Fruit fly (Drosophila melanogaster) whole organism, embryonic: ENCODE results near the gene CG34432.

ENCODE experiments used
- Antp ChIP-seq: fragments of 200-800 bp; sonication (Bioruptor generic); optimal IDR thresholded peaks from 3 replicates; lab custom pipeline; 2016; ENCODE audit warnings: missing biosample characterization, missing genetic modification characterization
- Blimp-1 ChIP-seq: fragments of 200-800 bp; sonication (Bioruptor generic); optimal IDR thresholded peaks from 3 replicates; lab custom pipeline; 2018; ENCODE audit warnings: missing biosample characterization, missing genetic modification characterization, mild to moderate bottlenecking, moderate library complexity, missing genetic modification reagents
- CG10462 ChIP-seq: fragments of 200-800 bp; sonication (Bioruptor generic); optimal IDR thresholded peaks from 2 replicates; lab custom pipeline; 2016; ENCODE audit warnings: missing biosample characterization, missing genetic modification characterization
- CG10565 ChIP-seq: fragments of 200-800 bp; sonication (Bioruptor generic); optimal IDR thresholded peaks from 3 replicates; lab custom pipeline; 2016; ENCODE audit warnings: missing biosample characterization, mild to moderate bottlenecking, missing genetic modification characterization
- CG11398 ChIP-seq: fragments of 200-800 bp; sonication (Bioruptor generic); optimal IDR thresholded peaks from 2 replicates; lab custom pipeline; 2016; ENCODE audit warnings: missing biosample characterization, missing genetic modification characterization
- CG13424 ChIP-seq: fragments of 200-800 bp; sonication (Bioruptor generic); optimal IDR thresholded peaks from 2 replicates; lab custom pipeline; 2019; ENCODE audit warnings: missing biosample characterization, mild to moderate bottlenecking, missing genetic modification characterization, moderate library complexity
- CG14441 ChIP-seq: fragments of 200-800 bp; sonication (Bioruptor generic); IDR thresholded peaks from 2 replicates; pipeline ENCODE4 v1.3.6; 2022; ENCODE audit warnings: missing biosample characterization, missing genetic modification characterization
- CG15073 ChIP-seq: fragments of 200-800 bp; sonication (Bioruptor generic); optimal IDR thresholded peaks from 2 replicates; lab custom pipeline; 2016; ENCODE audit warnings: missing biosample characterization, missing genetic modification characterization
- CG16779 ChIP-seq: fragments of 200-800 bp; sonication (Bioruptor generic); IDR thresholded peaks from 2 replicates; pipeline ENCODE4 v1.3.6; 2022; ENCODE audit warnings: missing biosample characterization, missing genetic modification characterization
- CG17359 ChIP-seq: fragments of 200-800 bp; sonication (Bioruptor generic); optimal IDR thresholded peaks from 3 replicates; lab custom pipeline; 2018; ENCODE audit warnings: missing biosample characterization, mild to moderate bottlenecking, missing genetic modification characterization, moderate library complexity
- CG18619 ChIP-seq: fragments of 200-800 bp; sonication (Bioruptor generic); optimal IDR thresholded peaks from 3 replicates; lab custom pipeline; 2017; ENCODE audit warnings: missing biosample characterization, mild to moderate bottlenecking, missing genetic modification characterization
- CG5953 ChIP-seq: fragments of 200-800 bp; sonication (Bioruptor generic); IDR thresholded peaks from 2 replicates; pipeline ENCODE4 v1.3.6; 2022; ENCODE audit warnings: missing biosample characterization, missing genetic modification characterization
- CG6654 ChIP-seq: fragments of 200-800 bp; sonication (Bioruptor generic); optimal IDR thresholded peaks from 2 replicates; lab custom pipeline; 2017; ENCODE audit warnings: missing biosample characterization, mild to moderate bottlenecking, missing genetic modification characterization
- CG6791 ChIP-seq: fragments of 200-800 bp; sonication (Bioruptor generic); IDR thresholded peaks from 3 replicates; pipeline ENCODE4 v1.3.6; 2022; ENCODE audit warnings: missing biosample characterization, missing genetic modification characterization; ENCODE audit not compliant: partially characterized antibody
- CG7372 ChIP-seq: fragments of 200-800 bp; sonication (Bioruptor generic); IDR thresholded peaks from 2 replicates; pipeline ENCODE4 v1.3.6; 2022; ENCODE audit warnings: missing biosample characterization, missing genetic modification characterization
- CG7839 ChIP-seq: fragments of 200-800 bp; sonication (Bioruptor generic); optimal IDR thresholded peaks from 3 replicates; lab custom pipeline; 2018; ENCODE audit warnings: missing biosample characterization, mild to moderate bottlenecking, missing genetic modification characterization, moderate library complexity
- CG7928 ChIP-seq: fragments of 200-800 bp; sonication (Bioruptor generic); optimal IDR thresholded peaks from 2 replicates; lab custom pipeline; 2017; ENCODE audit warnings: missing biosample characterization, mild to moderate bottlenecking, missing genetic modification characterization
- CG8089 ChIP-seq: fragments of 200-800 bp; sonication (Bioruptor generic); optimal IDR thresholded peaks from 3 replicates; lab custom pipeline; 2016; ENCODE audit warnings: missing biosample characterization, missing genetic modification characterization
- CG8944 ChIP-seq: fragments of 200-800 bp; sonication (Bioruptor generic); optimal IDR thresholded peaks from 3 replicates; lab custom pipeline; 2016; ENCODE audit warnings: missing biosample characterization, missing genetic modification characterization
- CG9437 ChIP-seq: fragments of 200-800 bp; sonication (Bioruptor generic); optimal IDR thresholded peaks from 2 replicates; lab custom pipeline; 2018; ENCODE audit warnings: missing biosample characterization, mild to moderate bottlenecking, missing genetic modification characterization
- CTCF ChIP-seq: fragments of 200-800 bp; sonication (Bioruptor generic); optimal IDR thresholded peaks from 2 replicates; lab custom pipeline; 2017; ENCODE audit warnings: missing biosample characterization, mild to moderate bottlenecking, missing genetic modification characterization, moderate library complexity
- CoRest ChIP-seq: fragments of 200-800 bp; sonication (Bioruptor generic); optimal IDR thresholded peaks from 3 replicates; lab custom pipeline; 2018; ENCODE audit warnings: missing biosample characterization, mild to moderate bottlenecking, missing genetic modification characterization, moderate library complexity
- Fer3 ChIP-seq: fragments of 200-800 bp; sonication (Bioruptor generic); optimal IDR thresholded peaks from 2 replicates; lab custom pipeline; 2018; ENCODE audit warnings: missing biosample characterization, mild to moderate bottlenecking, missing genetic modification characterization, moderate library complexity
- H15 ChIP-seq: fragments of 200-800 bp; sonication (Bioruptor generic); IDR thresholded peaks from 3 replicates; pipeline ENCODE4 v1.3.6; 2022; ENCODE audit warnings: missing biosample characterization, missing genetic modification characterization
- HHEX ChIP-seq: fragments of 200-800 bp; sonication (Bioruptor generic); optimal IDR thresholded peaks from 3 replicates; lab custom pipeline; 2017; ENCODE audit warnings: missing biosample characterization, mild to moderate bottlenecking, missing genetic modification characterization, missing genetic modification reagents
- Hand ChIP-seq: fragments of 200-800 bp; sonication (Bioruptor generic); optimal IDR thresholded peaks from 2 replicates; lab custom pipeline; 2017; ENCODE audit warnings: mild to moderate bottlenecking, missing biosample characterization, missing genetic modification reagents, missing genetic modification characterization
- Side ChIP-seq: fragments of 200-800 bp; sonication (Bioruptor generic); optimal IDR thresholded peaks from 2 replicates; lab custom pipeline; 2016; ENCODE audit warnings: missing biosample characterization, missing genetic modification characterization
- Sry-δ ChIP-seq: fragments of 200-800 bp; sonication (Bioruptor generic); optimal IDR thresholded peaks from 2 replicates; lab custom pipeline; 2016; ENCODE audit warnings: missing biosample characterization, missing genetic modification characterization
- Xbp1 ChIP-seq: fragments of 200-800 bp; sonication (Bioruptor generic); optimal IDR thresholded peaks from 3 replicates; lab custom pipeline; 2016; ENCODE audit warnings: missing biosample characterization, mild to moderate bottlenecking, missing genetic modification characterization
- ara ChIP-seq: fragments of 200-800 bp; sonication (Bioruptor generic); IDR thresholded peaks from 2 replicates; pipeline ENCODE4 v1.3.6; 2022; ENCODE audit warnings: missing biosample characterization, missing genetic modification characterization
- ash1 ChIP-seq: fragments of 200-800 bp; sonication (Bioruptor generic); optimal IDR thresholded peaks from 2 replicates; lab custom pipeline; 2018; ENCODE audit warnings: missing biosample characterization, mild to moderate bottlenecking, missing genetic modification characterization
- bcd ChIP-seq: fragments of 200-800 bp; sonication (Bioruptor generic); optimal IDR thresholded peaks from 2 replicates; lab custom pipeline; 2017; ENCODE audit warnings: missing biosample characterization, mild to moderate bottlenecking, missing genetic modification characterization
- cad ChIP-seq: fragments of >200 bp; optimal IDR thresholded peaks from 2 replicates; lab custom pipeline; 2017; ENCODE audit warnings: missing biosample characterization, missing genetic modification characterization
- chif ChIP-seq, 2 experiments: fragments of 200-800 bp; sonication (Bioruptor generic); optimal IDR thresholded peaks; 3 replicates each; lab custom pipeline; 2016; ENCODE audit warnings: missing biosample characterization in 2 of 2, missing genetic modification characterization in 2 of 2
- crc ChIP-seq: fragments of 200-800 bp; sonication (Bioruptor generic); optimal IDR thresholded peaks from 2 replicates; lab custom pipeline; 2016; ENCODE audit warnings: missing biosample characterization, missing genetic modification characterization
- da ChIP-seq: fragments of 200-800 bp; sonication (Bioruptor generic); optimal IDR thresholded peaks from 2 replicates; lab custom pipeline; 2016; ENCODE audit warnings: missing biosample characterization, missing genetic modification characterization
- esg ChIP-seq: fragments of 200-800 bp; sonication (Bioruptor generic); conservative IDR thresholded peaks from 2 replicates; pipeline ENCODE4 v1.3.6; 2022; ENCODE audit warnings: missing biosample characterization, missing genetic modification characterization
- inv ChIP-seq: fragments of 200-800 bp; sonication (Bioruptor generic); IDR thresholded peaks from 2 replicates; pipeline ENCODE4 v1.3.6; 2022; ENCODE audit warnings: missing biosample characterization, missing genetic modification characterization; ENCODE audit not compliant: partially characterized antibody
- jigr1 ChIP-seq: fragments of 200-800 bp; sonication (Bioruptor generic); IDR thresholded peaks from 3 replicates; pipeline ENCODE4 v1.3.6; 2022; ENCODE audit warnings: missing biosample characterization, missing genetic modification characterization
- kay ChIP-seq: fragments of 200-800 bp; sonication (Bioruptor generic); optimal IDR thresholded peaks from 2 replicates; lab custom pipeline; 2016; ENCODE audit warnings: missing biosample characterization, missing genetic modification characterization
- ken ChIP-seq: fragments of 200-800 bp; sonication (Bioruptor generic); IDR thresholded peaks from 3 replicates; pipeline ENCODE4 v1.3.6; 2022; ENCODE audit warnings: missing biosample characterization, missing genetic modification characterization
- nom ChIP-seq: fragments of 200-800 bp; sonication (Bioruptor generic); optimal IDR thresholded peaks from 2 replicates; lab custom pipeline; 2017; ENCODE audit warnings: missing biosample characterization, missing genetic modification characterization, mild to moderate bottlenecking, moderate library complexity, missing genetic modification reagents
- oc ChIP-seq: fragments of 200-800 bp; sonication (Bioruptor generic); optimal IDR thresholded peaks from 2 replicates; lab custom pipeline; 2018; ENCODE audit warnings: missing biosample characterization, mild to moderate bottlenecking, missing genetic modification characterization, moderate library complexity
- odd ChIP-seq: fragments of 200-800 bp; sonication (Bioruptor generic); optimal IDR thresholded peaks from 2 replicates; lab custom pipeline; 2017; ENCODE audit warnings: missing biosample characterization, mild to moderate bottlenecking, missing genetic modification characterization
- pho ChIP-seq: fragments of 200-800 bp; sonication (Bioruptor generic); optimal IDR thresholded peaks from 2 replicates; lab custom pipeline; 2016; ENCODE audit warnings: missing biosample characterization, missing genetic modification characterization
- sna ChIP-seq: fragments of 200-800 bp; sonication (Bioruptor generic); IDR thresholded peaks from 2 replicates; pipeline ENCODE4 v1.3.6; 2022; ENCODE audit warnings: missing biosample characterization, missing genetic modification characterization; ENCODE audit not compliant: partially characterized antibody
- tup ChIP-seq: fragments of 200-800 bp; sonication (Bioruptor generic); optimal IDR thresholded peaks from 2 replicates; lab custom pipeline; 2016; ENCODE audit warnings: missing biosample characterization, mild to moderate bottlenecking, missing genetic modification characterization, moderate library complexity
- unc-4 ChIP-seq: fragments of 200-800 bp; sonication (Bioruptor generic); IDR thresholded peaks from 2 replicates; pipeline ENCODE4 v1.3.6; 2022; ENCODE audit warnings: missing biosample characterization, missing genetic modification characterization; ENCODE audit not compliant: partially characterized antibody
- z ChIP-seq: fragments of 200-800 bp; sonication (Bioruptor generic); IDR thresholded peaks from 3 replicates; pipeline ENCODE4 v1.3.6; 2022; ENCODE audit warnings: missing biosample characterization, missing genetic modification characterization

Gene CG34432

dm6 chr3R:30600154-30601009, 48.6 kb upstream of the CG34432 start (continued):
- TF ChIP-seq pho (GFP tag; lab: Kevin White, UChicago) (peak; percentile 92), unc-4 (GFP tag; lab: Robert Waterston, UW) (no peak; the same call in 1 of the 2 replicates), kay (GFP tag; lab: Kevin White, UChicago) (peak; percentile 83), nom (GFP tag; lab: Kevin White, UChicago) (peak; percentile 51), CG15073 (GFP tag; lab: Kevin White, UChicago) (no peak), CG16779 (GFP tag; lab: Robert Waterston, UW) (peak; percentile 87), inv (GFP tag; lab: Robert Waterston, UW) (0 out of 2 replicates have a peak, but pooled peaks have one; percentile 31), ash1 (GFP tag; lab: Kevin White, UChicago) (peak; percentile 73), CG5953 (GFP tag; lab: Robert Waterston, UW) (peak; percentile 92), CG14441 (GFP tag; lab: Robert Waterston, UW) (peak; percentile 93), Fer3 (tag; lab: Kevin White, UChicago) (peak; percentile 89), z (GFP tag; lab: Robert Waterston, UW) (peak; percentile 93), ken (GFP tag; lab: Robert Waterston, UW) (peak; percentile 90), ara (peak; percentile 93), CG7839 (tag; lab: Kevin White, UChicago) (peak; percentile 95), Side (GFP tag; lab: Kevin White, UChicago) (peak; percentile 89), CG8944 (GFP tag; lab: Kevin White, UChicago) (peak; percentile 79), H15 (GFP tag; lab: Robert Waterston, UW) (peak; percentile 93), odd (GFP tag; lab: Kevin White, UChicago) (peak; percentile 84), Xbp1 (GFP tag; lab: Kevin White, UChicago) (peak; percentile 90), crc (GFP tag; lab: Kevin White, UChicago) (peak; percentile 85), CG7928 (peak; percentile 56), CG10462 (GFP tag; lab: Kevin White, UChicago) (peak; percentile 74), CG7372 (GFP tag; lab: Robert Waterston, UW) (peak; percentile 86), CoRest (tag; lab: Kevin White, UChicago) (peak; percentile 88), chif (GFP tag; optimal IDR thresholded peaks at IDR 0.05; lab: Kevin White, UChicago) (peak; percentile 81 to 86), CG11398 (GFP tag; lab: Kevin White, UChicago) (peak; percentile 67), CG18619 (peak; percentile 81), CG17359 (tag; lab: Kevin White, UChicago) (peak; percentile 93), Blimp-1 (GFP tag; lab: Kevin White, UChicago) (peak; percentile 89), CG9437 (GFP tag; lab: Kevin White, UChicago) (peak; percentile 85), CTCF (peak; percentile 27), sna (no peak), cad (GFP tag; lab: Kevin White, UChicago) (no peak), jigr1 (GFP tag; lab: Robert Waterston, UW) (0 out of 3 replicates have a peak, but pooled peaks have one; percentile 29), Hand (peak; percentile 83), tup (GFP tag; lab: Kevin White, UChicago) (peak; percentile 71), CG10565 (GFP tag; lab: Kevin White, UChicago) (no peak), esg (GFP tag; lab: Robert Waterston, UW) (peak; percentile 88), bcd (GFP tag; lab: Kevin White, UChicago) (peak; percentile 89), HHEX (GFP tag; lab: Kevin White, UChicago) (peak; percentile 91), CG6654 (GFP tag; lab: Kevin White, UChicago) (peak; percentile 76), CG8089 (peak; percentile 69), Antp (GFP tag; lab: Kevin White, UChicago) (peak; percentile 72), da (GFP tag; lab: Kevin White, UChicago) (peak; percentile 60), Sry-δ (peak; percentile 43), CG6791 (GFP tag; lab: Robert Waterston, UW) (peak; percentile 38; the same call in 1 of the 3 replicates), CG13424 (tag; lab: Kevin White, UChicago) (peak; percentile 90), oc (tag; lab: Kevin White, UChicago) (peak; percentile 86)
